Fruit fly (Drosophila melanogaster) whole organism, embryonic: ENCODE data around the gene CG7564.

Experiments used
- Atf3 ChIP-seq: fragments of 200-800 bp; sonication (Bioruptor generic); optimal IDR thresholded peaks from 3 replicates; lab custom pipeline; 2016; ENCODE audit warnings: missing biosample characterization, missing genetic modification characterization
- C15 ChIP-seq: fragments of 200-800 bp; sonication (Bioruptor generic); IDR thresholded peaks from 3 replicates; pipeline ENCODE4 v1.3.6; 2022; ENCODE audit warnings: missing biosample characterization, missing genetic modification characterization
- CG10209 ChIP-seq: fragments of 200-800 bp; sonication (Bioruptor generic); optimal IDR thresholded peaks from 3 replicates; lab custom pipeline; 2017; ENCODE audit warnings: missing biosample characterization, mild to moderate bottlenecking, missing genetic modification characterization, missing genetic modification reagents
- CG1024 ChIP-seq: fragments of 200-800 bp; sonication (Bioruptor generic); IDR thresholded peaks from 2 replicates; pipeline ENCODE4 v1.3.6; 2022; ENCODE audit warnings: missing biosample characterization, missing genetic modification characterization
- CG10321 ChIP-seq: fragments of 200-800 bp; sonication (Bioruptor generic); IDR thresholded peaks from 2 replicates; pipeline ENCODE4 v1.3.6; 2022; ENCODE audit warnings: missing biosample characterization, missing genetic modification characterization
- CG10431 ChIP-seq: fragments of 200-800 bp; sonication (Bioruptor generic); optimal IDR thresholded peaks from 3 replicates; lab custom pipeline; 2018; ENCODE audit warnings: missing biosample characterization, mild to moderate bottlenecking, missing genetic modification characterization
- CG11398 ChIP-seq: fragments of 200-800 bp; sonication (Bioruptor generic); optimal IDR thresholded peaks from 2 replicates; lab custom pipeline; 2016; ENCODE audit warnings: missing biosample characterization, missing genetic modification characterization
- CG11696 ChIP-seq: fragments of 200-800 bp; sonication (Bioruptor generic); IDR thresholded peaks from 2 replicates; pipeline ENCODE4 v1.3.6; 2022; ENCODE audit warnings: missing biosample characterization, missing genetic modification characterization
- CG12236 ChIP-seq: fragments of 200-800 bp; sonication (Bioruptor generic); optimal IDR thresholded peaks from 2 replicates; lab custom pipeline; 2016; ENCODE audit warnings: missing biosample characterization, missing genetic modification characterization
- CG1233 ChIP-seq: fragments of 200-800 bp; sonication (Bioruptor generic); optimal IDR thresholded peaks from 4 replicates; lab custom pipeline; 2018; ENCODE audit warnings: missing biosample characterization, mild to moderate bottlenecking, missing genetic modification characterization
- CG13296 ChIP-seq: fragments of 200-800 bp; sonication (Bioruptor generic); optimal IDR thresholded peaks from 3 replicates; lab custom pipeline; 2018; ENCODE audit warnings: missing biosample characterization, mild to moderate bottlenecking, missing genetic modification characterization
- CG14050 ChIP-seq: fragments of 200-800 bp; sonication (Bioruptor generic); IDR thresholded peaks from 3 replicates; pipeline ENCODE4 v1.3.6; 2022; ENCODE audit warnings: missing biosample characterization, missing genetic modification characterization
- CG15696 ChIP-seq: fragments of 200-800 bp; sonication (Bioruptor generic); optimal IDR thresholded peaks from 2 replicates; lab custom pipeline; 2019; ENCODE audit warnings: missing biosample characterization, mild to moderate bottlenecking, missing genetic modification characterization, moderate library complexity
- CG4424 ChIP-seq: fragments of 200-800 bp; sonication (Bioruptor generic); optimal IDR thresholded peaks from 3 replicates; lab custom pipeline; 2016; ENCODE audit warnings: missing biosample characterization, missing genetic modification characterization
- CG6813 ChIP-seq: fragments of 200-800 bp; sonication (Bioruptor generic); optimal IDR thresholded peaks from 2 replicates; lab custom pipeline; 2017; ENCODE audit warnings: missing biosample characterization, missing genetic modification characterization, mild to moderate bottlenecking, moderate library complexity, missing genetic modification reagents
- CG9215 ChIP-seq: fragments of 200-800 bp; sonication (Bioruptor generic); IDR thresholded peaks from 2 replicates; pipeline ENCODE4 v1.3.6; 2022; ENCODE audit warnings: missing biosample characterization, missing genetic modification characterization
- CG9876 ChIP-seq: fragments of 200-800 bp; sonication (Bioruptor generic); optimal IDR thresholded peaks from 2 replicates; lab custom pipeline; 2016; ENCODE audit warnings: missing biosample characterization, missing genetic modification characterization
- CG9932 ChIP-seq: fragments of 200-800 bp; sonication (Bioruptor generic); IDR thresholded peaks from 2 replicates; pipeline ENCODE4 v1.3.6; 2022; ENCODE audit warnings: missing biosample characterization, missing genetic modification characterization
- CTCF ChIP-seq: fragments of 200-800 bp; sonication (Bioruptor generic); optimal IDR thresholded peaks from 2 replicates; lab custom pipeline; 2017; ENCODE audit warnings: missing biosample characterization, mild to moderate bottlenecking, missing genetic modification characterization, moderate library complexity
- CrebB ChIP-seq: fragments of 200-800 bp; sonication (Bioruptor generic); optimal IDR thresholded peaks from 3 replicates; lab custom pipeline; 2018; ENCODE audit warnings: missing biosample characterization, mild to moderate bottlenecking, missing genetic modification characterization
- Dek ChIP-seq: fragments of 200-800 bp; sonication (Bioruptor generic); optimal IDR thresholded peaks from 3 replicates; lab custom pipeline; 2019; ENCODE audit warnings: missing biosample characterization, mild to moderate bottlenecking, missing genetic modification characterization, moderate library complexity
- Dip3 ChIP-seq: fragments of 200-800 bp; sonication (Bioruptor generic); optimal IDR thresholded peaks from 3 replicates; lab custom pipeline; 2016; ENCODE audit warnings: missing biosample characterization, missing genetic modification characterization
- H2.0 ChIP-seq: fragments of 200-800 bp; sonication (Bioruptor generic); IDR thresholded peaks from 2 replicates; pipeline ENCODE4 v1.3.6; 2022; ENCODE audit warnings: missing biosample characterization, missing genetic modification characterization
- HLH3B ChIP-seq: fragments of 200-800 bp; sonication (Bioruptor generic); IDR thresholded peaks from 2 replicates; pipeline ENCODE4 v1.3.6; 2022; ENCODE audit warnings: missing biosample characterization, missing genetic modification characterization
- Jarid2 ChIP-seq: fragments of 200-800 bp; sonication (Bioruptor generic); optimal IDR thresholded peaks from 3 replicates; lab custom pipeline; 2017; ENCODE audit warnings: mild to moderate bottlenecking, missing biosample characterization, missing genetic modification reagents, missing genetic modification characterization
- Lim3 ChIP-seq: fragments of 200-800 bp; sonication (Bioruptor generic); IDR thresholded peaks from 2 replicates; pipeline ENCODE4 v1.3.6; 2022; ENCODE audit warnings: missing biosample characterization, missing genetic modification characterization
- Mrtf ChIP-seq: fragments of 200-800 bp; sonication (Bioruptor generic); IDR thresholded peaks from 3 replicates; pipeline ENCODE4 v1.3.6; 2022; ENCODE audit warnings: missing biosample characterization, missing genetic modification characterization
- Oli ChIP-seq: fragments of 200-800 bp; sonication (Bioruptor generic); optimal IDR thresholded peaks from 2 replicates; lab custom pipeline; 2018; ENCODE audit warnings: missing biosample characterization, mild to moderate bottlenecking, missing genetic modification characterization, moderate library complexity
- Sry-δ ChIP-seq: fragments of 200-800 bp; sonication (Bioruptor generic); optimal IDR thresholded peaks from 2 replicates; lab custom pipeline; 2016; ENCODE audit warnings: missing biosample characterization, missing genetic modification characterization
- Taf1 ChIP-seq: fragments of 200-800 bp; sonication (Bioruptor generic); IDR thresholded peaks from 2 replicates; pipeline ENCODE4 v1.3.6; 2022; ENCODE audit warnings: missing biosample characterization, missing genetic modification characterization
- YL-1 ChIP-seq: fragments of 200-800 bp; sonication (Bioruptor generic); optimal IDR thresholded peaks from 3 replicates; lab custom pipeline; 2017; ENCODE audit warnings: missing biosample characterization, mild to moderate bottlenecking, missing genetic modification characterization
- cg ChIP-seq: fragments of 200-800 bp; sonication (Bioruptor generic); optimal IDR thresholded peaks from 3 replicates; lab custom pipeline; 2019; ENCODE audit warnings: missing biosample characterization, mild to moderate bottlenecking, missing genetic modification characterization, moderate library complexity
- crc ChIP-seq: fragments of 200-800 bp; sonication (Bioruptor generic); optimal IDR thresholded peaks from 2 replicates; lab custom pipeline; 2016; ENCODE audit warnings: missing biosample characterization, missing genetic modification characterization
- dimm ChIP-seq: fragments of 200-800 bp; sonication (Bioruptor generic); IDR thresholded peaks from 2 replicates; pipeline ENCODE4 v1.3.6; 2022; ENCODE audit warnings: missing biosample characterization, missing genetic modification characterization
- dysf ChIP-seq: fragments of 200-800 bp; sonication (Bioruptor generic); IDR thresholded peaks from 3 replicates; pipeline ENCODE4 v1.3.6; 2022; ENCODE audit warnings: missing biosample characterization, missing genetic modification characterization
- en ChIP-seq: fragments of 200-800 bp; sonication (Bioruptor generic); optimal IDR thresholded peaks from 2 replicates; lab custom pipeline; 2016; ENCODE audit warnings: missing biosample characterization, missing genetic modification characterization
- ewg ChIP-seq: fragments of 200-800 bp; sonication (Bioruptor generic); optimal IDR thresholded peaks from 3 replicates; lab custom pipeline; 2017; ENCODE audit warnings: mild to moderate bottlenecking, missing biosample characterization, missing genetic modification reagents, missing genetic modification characterization
- fd64A ChIP-seq: fragments of 200-800 bp; sonication (Bioruptor generic); optimal IDR thresholded peaks from 3 replicates; lab custom pipeline; 2018; ENCODE audit warnings: missing biosample characterization, mild to moderate bottlenecking, missing genetic modification characterization
- fru ChIP-seq: fragments of >200 bp; optimal IDR thresholded peaks from 2 replicates; lab custom pipeline; 2017
- hbn ChIP-seq: fragments of 200-800 bp; sonication (Bioruptor generic); IDR thresholded peaks from 2 replicates; pipeline ENCODE4 v1.3.6; 2022; ENCODE audit warnings: missing biosample characterization, missing genetic modification characterization; ENCODE audit not compliant: partially characterized antibody
- her ChIP-seq: fragments of 200-800 bp; sonication (Bioruptor generic); optimal IDR thresholded peaks from 2 replicates; lab custom pipeline; 2016; ENCODE audit warnings: missing biosample characterization, missing genetic modification characterization
- lmd ChIP-seq: fragments of 200-800 bp; sonication (Bioruptor generic); IDR thresholded peaks from 2 replicates; pipeline ENCODE4 v1.3.6; 2022; ENCODE audit warnings: missing biosample characterization, missing genetic modification characterization
- mirr ChIP-seq: fragments of 200-800 bp; sonication (Bioruptor generic); optimal IDR thresholded peaks from 3 replicates; lab custom pipeline; 2018; ENCODE audit warnings: missing biosample characterization, mild to moderate bottlenecking, missing genetic modification characterization
- nom ChIP-seq: fragments of 200-800 bp; sonication (Bioruptor generic); optimal IDR thresholded peaks from 2 replicates; lab custom pipeline; 2017; ENCODE audit warnings: missing biosample characterization, missing genetic modification characterization, mild to moderate bottlenecking, moderate library complexity, missing genetic modification reagents
- pum ChIP-seq: fragments of 200-800 bp; sonication (Bioruptor generic); optimal IDR thresholded peaks from 2 replicates; lab custom pipeline; 2016; ENCODE audit warnings: missing biosample characterization, missing genetic modification characterization
- row ChIP-seq: fragments of 200-800 bp; sonication (Bioruptor generic); IDR thresholded peaks from 3 replicates; pipeline ENCODE4 v1.3.6; 2022; ENCODE audit warnings: missing biosample characterization, missing genetic modification characterization
- sima ChIP-seq: fragments of 200-800 bp; sonication (Bioruptor generic); optimal IDR thresholded peaks from 2 replicates; lab custom pipeline; 2016; ENCODE audit warnings: missing biosample characterization, missing genetic modification characterization
- sqz ChIP-seq: fragments of 200-800 bp; sonication (Bioruptor generic); optimal IDR thresholded peaks from 3 replicates; lab custom pipeline; 2018; ENCODE audit warnings: missing biosample characterization, mild to moderate bottlenecking, missing genetic modification characterization
- tio ChIP-seq: fragments of 200-800 bp; sonication (Bioruptor generic); optimal IDR thresholded peaks from 2 replicates; lab custom pipeline; 2017; ENCODE audit warnings: missing biosample characterization, missing genetic modification characterization, inconsistent platforms
- toy ChIP-seq: fragments of 200-800 bp; sonication (Bioruptor generic); IDR thresholded peaks from 2 replicates; pipeline ENCODE4 v1.3.6; 2022; ENCODE audit warnings: missing biosample characterization, missing genetic modification characterization
- unpg ChIP-seq: fragments of 200-800 bp; sonication (Bioruptor generic); optimal IDR thresholded peaks from 3 replicates; lab custom pipeline; 2018; ENCODE audit warnings: missing biosample characterization, mild to moderate bottlenecking, missing genetic modification characterization, moderate library complexity
- zen2 ChIP-seq: fragments of 200-800 bp; sonication (Bioruptor generic); IDR thresholded peaks from 3 replicates; pipeline ENCODE4 v1.3.6; 2022; ENCODE audit warnings: missing biosample characterization, missing genetic modification characterization; ENCODE audit not compliant: partially characterized antibody

Gene CG7564

DNA sequence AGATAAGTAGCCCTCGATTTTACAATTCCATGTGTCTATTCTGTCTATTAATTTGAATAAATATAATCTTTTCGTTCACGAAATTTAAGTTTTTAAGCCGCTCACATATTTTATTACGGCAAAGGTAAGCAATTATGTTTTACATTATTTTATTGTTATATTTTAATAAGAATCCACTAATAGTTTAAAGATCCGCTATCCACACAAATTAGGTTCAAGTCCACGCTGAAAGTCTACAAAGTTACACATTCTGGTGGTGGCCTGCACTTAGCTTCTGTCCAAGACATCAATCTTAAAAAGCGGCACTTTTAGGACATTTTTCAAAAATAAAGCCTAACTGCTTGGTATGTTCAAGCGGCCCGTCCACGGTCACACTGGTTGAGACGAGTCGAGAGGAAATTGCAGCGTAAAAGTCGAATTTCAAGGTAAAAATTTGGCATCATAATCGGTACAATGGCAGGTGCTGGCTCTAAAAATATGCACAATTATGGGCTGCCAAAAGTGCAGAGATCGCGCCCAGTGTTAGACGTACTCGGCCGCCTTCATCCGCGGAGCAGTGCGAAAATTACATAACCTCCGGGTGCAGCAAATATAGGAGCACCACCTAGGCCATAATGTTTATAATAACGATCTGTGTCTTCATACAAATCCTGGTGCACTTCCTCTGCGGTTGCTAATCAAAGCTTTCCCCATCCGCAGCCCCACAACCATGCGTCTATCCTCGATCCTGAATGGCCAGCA lies 39.2 kb upstream of the CG7564 start, which contains the start of the genes UQCR-Q and CG46525 (continued):
- TF ChIP-seq her (no peak), zen2 (GFP tag; lab: Robert Waterston, UW) (no peak), sima (no peak), unpg (GFP tag; lab: Kevin White, UChicago) (peak; percentile 6), Taf1 (GFP tag; lab: Robert Waterston, UW) (no peak), nom (GFP tag; lab: Kevin White, UChicago) (no peak), mirr (GFP tag; lab: Kevin White, UChicago) (no peak), Atf3 (no peak), CG14050 (no peak), CG15696 (tag; lab: Kevin White, UChicago) (no peak), CG10209 (GFP tag; lab: Kevin White, UChicago) (no peak), cg (GFP tag; lab: Kevin White, UChicago) (no peak), toy (no peak), Lim3 (GFP tag; lab: Robert Waterston, UW) (no peak), CrebB (peak; percentile 33), hbn (GFP tag; lab: Robert Waterston, UW) (0 out of 2 replicates have a peak, but pooled peaks have one; percentile 39), CG6813 (GFP tag; lab: Kevin White, UChicago) (no peak), CG12236 (GFP tag; lab: Kevin White, UChicago) (no peak), sqz (GFP tag; lab: Kevin White, UChicago) (no peak), CG4424 (no peak), CG9932 (no peak), dysf (GFP tag; lab: Robert Waterston, UW) (no peak), CTCF (peak; percentile 75), crc (no peak), fd64A (no peak), row (GFP tag; lab: Robert Waterston, UW) (no peak), tio (GFP tag; lab: Kevin White, UChicago) (no peak), YL-1 (peak; percentile 68), Mrtf (GFP tag; lab: Robert Waterston, UW) (no peak), CG9215 (GFP tag; lab: Robert Waterston, UW) (no peak), CG1233 (no peak), dimm (GFP tag; lab: Robert Waterston, UW) (no peak), C15 (GFP tag; lab: Robert Waterston, UW) (no peak), ewg (GFP tag; lab: Kevin White, UChicago) (no peak), CG10431 (GFP tag; lab: Kevin White, UChicago) (no peak), fru (lab: Kevin White, UChicago) (no peak), CG11696 (no peak), en (no peak), Sry-δ (GFP tag; lab: Kevin White, UChicago) (peak; percentile 47), lmd (GFP tag; lab: Robert Waterston, UW) (no peak), CG1024 (no peak), Dip3 (no peak), HLH3B (no peak), CG13296 (no peak), Dek (tag; lab: Kevin White, UChicago) (peak; percentile 50), pum (no peak), CG9876 (GFP tag; lab: Kevin White, UChicago) (no peak), CG11398 (GFP tag; lab: Kevin White, UChicago) (no peak), CG10321 (GFP tag; lab: Robert Waterston, UW) (no peak), Oli (tag; lab: Kevin White, UChicago) (no peak), H2.0 (GFP tag; lab: Robert Waterston, UW) (no peak), Jarid2 (GFP tag; lab: Kevin White, UChicago) (no peak)
